Fruit fly (Drosophila melanogaster) whole organism, embryonic: ENCODE results near the gene Spase25.

Source experiments
- Adf1 ChIP-seq: fragments of 200-800 bp; sonication (Bioruptor generic); IDR thresholded peaks from 2 replicates; pipeline ENCODE4 v1.3.6; 2022; ENCODE audit warnings: missing biosample characterization, missing genetic modification characterization
- Antp ChIP-seq: fragments of 200-800 bp; sonication (Bioruptor generic); optimal IDR thresholded peaks from 3 replicates; lab custom pipeline; 2016; ENCODE audit warnings: missing biosample characterization, missing genetic modification characterization
- CG10654 ChIP-seq: fragments of 200-800 bp; sonication (Bioruptor generic); optimal IDR thresholded peaks from 2 replicates; lab custom pipeline; 2016; ENCODE audit warnings: missing biosample characterization, missing genetic modification characterization
- CG11085 ChIP-seq: fragments of 200-800 bp; sonication (Bioruptor generic); IDR thresholded peaks from 2 replicates; pipeline ENCODE4 v1.3.6; 2022; ENCODE audit warnings: missing biosample characterization, missing genetic modification characterization
- CG11456 ChIP-seq: fragments of 200-800 bp; sonication (Bioruptor generic); IDR thresholded peaks from 3 replicates; pipeline ENCODE4 v1.3.6; 2022; ENCODE audit warnings: missing biosample characterization, missing genetic modification characterization
- CG11504 ChIP-seq: fragments of 200-800 bp; sonication (Bioruptor generic); optimal IDR thresholded peaks from 3 replicates; lab custom pipeline; 2019; ENCODE audit warnings: missing biosample characterization, mild to moderate bottlenecking, missing genetic modification characterization, moderate library complexity
- CG11723 ChIP-seq: fragments of 200-800 bp; sonication (Bioruptor generic); optimal IDR thresholded peaks from 2 replicates; lab custom pipeline; 2017; ENCODE audit warnings: missing biosample characterization, mild to moderate bottlenecking, missing genetic modification characterization
- CG12219 ChIP-seq: fragments of 200-800 bp; sonication (Bioruptor generic); optimal IDR thresholded peaks from 3 replicates; lab custom pipeline; 2018; ENCODE audit warnings: missing biosample characterization, mild to moderate bottlenecking, missing genetic modification characterization
- CG12299 ChIP-seq: fragments of 200-800 bp; sonication (Bioruptor generic); optimal IDR thresholded peaks from 2 replicates; lab custom pipeline; 2018; ENCODE audit warnings: missing biosample characterization, mild to moderate bottlenecking, missing genetic modification characterization
- CG13424 ChIP-seq: fragments of 200-800 bp; sonication (Bioruptor generic); optimal IDR thresholded peaks from 2 replicates; lab custom pipeline; 2019; ENCODE audit warnings: missing biosample characterization, mild to moderate bottlenecking, missing genetic modification characterization, moderate library complexity
- CG14014 ChIP-seq: fragments of 200-800 bp; sonication (Bioruptor generic); IDR thresholded peaks from 2 replicates; pipeline ENCODE4 v1.3.6; 2022; ENCODE audit warnings: missing biosample characterization, missing genetic modification characterization
- CG15073 ChIP-seq: fragments of 200-800 bp; sonication (Bioruptor generic); optimal IDR thresholded peaks from 2 replicates; lab custom pipeline; 2016; ENCODE audit warnings: missing biosample characterization, missing genetic modification characterization
- CG15269 ChIP-seq: fragments of 200-800 bp; sonication (Bioruptor generic); optimal IDR thresholded peaks from 2 replicates; lab custom pipeline; 2018; ENCODE audit warnings: missing biosample characterization, mild to moderate bottlenecking, missing genetic modification characterization, moderate library complexity
- CG30403 ChIP-seq: fragments of 200-800 bp; sonication (Bioruptor generic); optimal IDR thresholded peaks from 3 replicates; lab custom pipeline; 2016; ENCODE audit warnings: missing biosample characterization, missing genetic modification characterization
- CG4707 ChIP-seq: fragments of 200-800 bp; sonication (Bioruptor generic); optimal IDR thresholded peaks from 2 replicates; lab custom pipeline; 2018; ENCODE audit warnings: missing biosample characterization, mild to moderate bottlenecking, missing genetic modification characterization, moderate library complexity
- CG4854 ChIP-seq: fragments of 200-800 bp; sonication (Bioruptor generic); optimal IDR thresholded peaks from 2 replicates; lab custom pipeline; 2016; ENCODE audit warnings: missing biosample characterization, missing genetic modification characterization, inconsistent platforms
- CG8765 ChIP-seq: fragments of 200-800 bp; sonication (Bioruptor generic); IDR thresholded peaks from 2 replicates; pipeline ENCODE4 v1.3.6; 2022; ENCODE audit warnings: missing biosample characterization, missing genetic modification characterization
- CG8944 ChIP-seq: fragments of 200-800 bp; sonication (Bioruptor generic); optimal IDR thresholded peaks from 3 replicates; lab custom pipeline; 2016; ENCODE audit warnings: missing biosample characterization, missing genetic modification characterization
- CG9817 ChIP-seq: fragments of 200-800 bp; sonication (Bioruptor generic); optimal IDR thresholded peaks from 2 replicates; lab custom pipeline; 2018; ENCODE audit warnings: missing biosample characterization, mild to moderate bottlenecking, missing genetic modification characterization, moderate library complexity
- CoRest ChIP-seq: fragments of 200-800 bp; sonication (Bioruptor generic); optimal IDR thresholded peaks from 3 replicates; lab custom pipeline; 2018; ENCODE audit warnings: missing biosample characterization, mild to moderate bottlenecking, missing genetic modification characterization, moderate library complexity
- Deaf1 ChIP-seq: fragments of 200-800 bp; optimal IDR thresholded peaks from 3 replicates; lab custom pipeline; 2019; ENCODE audit warnings: missing biosample characterization, mild to moderate bottlenecking, missing genetic modification characterization, moderate library complexity
- Dip3 ChIP-seq: fragments of 200-800 bp; sonication (Bioruptor generic); optimal IDR thresholded peaks from 3 replicates; lab custom pipeline; 2016; ENCODE audit warnings: missing biosample characterization, missing genetic modification characterization
- Doc3 ChIP-seq: fragments of 200-800 bp; sonication (Bioruptor generic); IDR thresholded peaks from 3 replicates; pipeline ENCODE4 v1.3.6; 2022; ENCODE audit warnings: missing biosample characterization, missing genetic modification characterization; ENCODE audit not compliant: partially characterized antibody
- ERR ChIP-seq: fragments of 200-800 bp; sonication (Bioruptor generic); optimal IDR thresholded peaks from 2 replicates; lab custom pipeline; 2016; ENCODE audit warnings: missing biosample characterization, missing genetic modification characterization
- Ets65A ChIP-seq: fragments of 200-800 bp; sonication (Bioruptor generic); peaks from one replicate; lab custom pipeline; 2016; ENCODE audit warnings: missing biosample characterization, missing genetic modification characterization
- HLH3B ChIP-seq: fragments of 200-800 bp; sonication (Bioruptor generic); IDR thresholded peaks from 2 replicates; pipeline ENCODE4 v1.3.6; 2022; ENCODE audit warnings: missing biosample characterization, missing genetic modification characterization
- Hr39 ChIP-seq: fragments of >200 bp; optimal IDR thresholded peaks from 2 replicates; lab custom pipeline; 2017
- Jarid2 ChIP-seq: fragments of 200-800 bp; sonication (Bioruptor generic); optimal IDR thresholded peaks from 3 replicates; lab custom pipeline; 2017; ENCODE audit warnings: mild to moderate bottlenecking, missing biosample characterization, missing genetic modification reagents, missing genetic modification characterization
- Med ChIP-seq: fragments of 200-800 bp; sonication (Bioruptor generic); peaks from one replicate; lab custom pipeline; 2016; ENCODE audit warnings: missing biosample characterization, missing genetic modification characterization, mild to moderate bottlenecking, inconsistent platforms, moderate library complexity
- Pdp1 ChIP-seq, 2 experiments: fragments of 200-800 bp; sonication (Bioruptor generic); optimal IDR thresholded peaks; 3 replicates each; lab custom pipeline; 2016; ENCODE audit warnings: missing biosample characterization in 2 of 2, missing genetic modification characterization in 2 of 2, mild to moderate bottlenecking in 1 of 2, moderate library complexity in 1 of 2
- Rfx ChIP-seq: fragments of 200-800 bp; sonication (Bioruptor generic); IDR thresholded peaks from 2 replicates; pipeline ENCODE4 v1.3.6; 2022; ENCODE audit warnings: missing biosample characterization, missing genetic modification characterization
- TFAM ChIP-seq: fragments of 200-800 bp; sonication (Bioruptor generic); optimal IDR thresholded peaks from 2 replicates; lab custom pipeline; 2017; ENCODE audit warnings: missing biosample characterization, missing genetic modification characterization, inconsistent platforms
- cad ChIP-seq: fragments of >200 bp; optimal IDR thresholded peaks from 2 replicates; lab custom pipeline; 2017; ENCODE audit warnings: missing biosample characterization, missing genetic modification characterization
- cas ChIP-seq: fragments of 200-800 bp; sonication (Bioruptor generic); IDR thresholded peaks from 2 replicates; pipeline ENCODE4 v1.3.6; 2022; ENCODE audit warnings: missing biosample characterization, missing genetic modification characterization
- ci ChIP-seq: fragments of 200-800 bp; sonication (Bioruptor generic); IDR thresholded peaks from 3 replicates; pipeline ENCODE4 v1.3.6; 2022; ENCODE audit warnings: missing biosample characterization, missing genetic modification characterization
- crp ChIP-seq, 2 experiments: fragments of 200-800 bp; sonication (Bioruptor generic); optimal IDR thresholded peaks; 2 replicates in 1 of 2; 3 replicates in 1 of 2; lab custom pipeline; 2017; ENCODE audit warnings: missing biosample characterization in 2 of 2, missing genetic modification characterization in 2 of 2, mild to moderate bottlenecking in 1 of 2, moderate library complexity in 1 of 2
- dmrt11E ChIP-seq: fragments of 200-800 bp; sonication (Bioruptor generic); optimal IDR thresholded peaks from 3 replicates; lab custom pipeline; 2018; ENCODE audit warnings: missing biosample characterization, mild to moderate bottlenecking, missing genetic modification characterization, moderate library complexity
- dmrt99B ChIP-seq: fragments of 200-800 bp; sonication (Bioruptor generic); optimal IDR thresholded peaks from 2 replicates; lab custom pipeline; 2018; ENCODE audit warnings: missing biosample characterization, mild to moderate bottlenecking, missing genetic modification characterization, moderate library complexity
- en ChIP-seq: fragments of 200-800 bp; sonication (Bioruptor generic); optimal IDR thresholded peaks from 2 replicates; lab custom pipeline; 2016; ENCODE audit warnings: missing biosample characterization, missing genetic modification characterization
- gcm ChIP-seq: fragments of 200-800 bp; sonication (Bioruptor generic); optimal IDR thresholded peaks from 2 replicates; lab custom pipeline; 2019; ENCODE audit warnings: missing biosample characterization, mild to moderate bottlenecking, missing genetic modification characterization, moderate library complexity
- gem ChIP-seq: fragments of 200-800 bp; sonication (Bioruptor generic); optimal IDR thresholded peaks from 2 replicates; lab custom pipeline; 2019; ENCODE audit warnings: missing biosample characterization, mild to moderate bottlenecking, missing genetic modification characterization, moderate library complexity
- gro ChIP-seq: fragments of 200-800 bp; sonication (Bioruptor generic); optimal IDR thresholded peaks from 2 replicates; lab custom pipeline; 2016; ENCODE audit warnings: missing biosample characterization, missing genetic modification characterization
- h ChIP-seq: fragments of >200 bp; optimal IDR thresholded peaks from 2 replicates; lab custom pipeline; 2017
- hkb ChIP-seq, 2 experiments: fragments of 200-800 bp in 1 of 2; fragments of >200 bp in 1 of 2; sonication (Bioruptor generic) in 1 of 2; IDR thresholded peaks in 1 of 2; optimal IDR thresholded peaks in 1 of 2; 2 replicates each; pipeline versions ENCODE4 v1.3.6 to Lab custom; 2017 to 2022; ENCODE audit warnings: missing biosample characterization in 1 of 2, missing genetic modification characterization in 1 of 2
- ind ChIP-seq: fragments of 200-800 bp; sonication (Bioruptor generic); optimal IDR thresholded peaks from 3 replicates; lab custom pipeline; 2016; ENCODE audit warnings: missing biosample characterization, missing genetic modification characterization
- row ChIP-seq: fragments of 200-800 bp; sonication (Bioruptor generic); IDR thresholded peaks from 3 replicates; pipeline ENCODE4 v1.3.6; 2022; ENCODE audit warnings: missing biosample characterization, missing genetic modification characterization
- sd ChIP-seq: fragments of 200-800 bp; sonication (Bioruptor generic); optimal IDR thresholded peaks from 3 replicates; lab custom pipeline; 2018; ENCODE audit warnings: missing biosample characterization, mild to moderate bottlenecking, missing genetic modification characterization, moderate library complexity
- sens ChIP-seq: fragments of 200-800 bp; sonication (Bioruptor generic); peaks from one replicate; lab custom pipeline; 2016; ENCODE audit warnings: missing biosample characterization, missing genetic modification characterization
- tgo ChIP-seq: fragments of 200-800 bp; sonication (Bioruptor generic); IDR thresholded peaks from 3 replicates; pipeline ENCODE4 v1.3.6; 2022; ENCODE audit warnings: missing biosample characterization, missing genetic modification characterization
- twi ChIP-seq: fragments of 200-800 bp; optimal IDR thresholded peaks from 2 replicates; lab custom pipeline; 2019; ENCODE audit warnings: missing biosample characterization, mild to moderate bottlenecking, missing genetic modification characterization, moderate library complexity
- vvl ChIP-seq: fragments of 200-800 bp; sonication (Bioruptor generic); IDR thresholded peaks from 2 replicates; pipeline ENCODE4 v1.3.6; 2022; ENCODE audit warnings: missing biosample characterization, missing genetic modification characterization
- zfh2 ChIP-seq: fragments of 200-800 bp; sonication (Bioruptor generic); optimal IDR thresholded peaks from 2 replicates; lab custom pipeline; 2016; ENCODE audit warnings: missing biosample characterization, missing genetic modification characterization

Gene Spase25

dm6 chrX:11450406-11450805 lies 34.6 kb upstream of the Spase25 start:
- TF ChIP-seq CG13424 (tag; lab: Kevin White, UChicago) = peak; percentile 23
- no peak for TF ChIP-seq Deaf1 (tag; lab: Kevin White, UChicago)
- no peak for TF ChIP-seq TFAM (GFP tag; lab: Kevin White, UChicago)
- no peak for TF ChIP-seq Pdp1 (GFP tag; optimal IDR thresholded peaks at IDR 0.05; lab: Kevin White, UChicago)
- TF ChIP-seq CG15073 (GFP tag; lab: Kevin White, UChicago) = no peak
- peak; percentile 33 for TF ChIP-seq CG15269 (tag; lab: Kevin White, UChicago)
- TF ChIP-seq ci = peak; percentile 41; the same call in 1 of the 3 replicates
- no peak for TF ChIP-seq CG8944 (GFP tag; lab: Kevin White, UChicago)
- TF ChIP-seq Rfx (GFP tag; lab: Robert Waterston, UW) = peak; percentile 37
- peak; percentile 87 for TF ChIP-seq Ets65A (GFP tag; lab: Kevin White, UChicago)
- TF ChIP-seq CoRest = peak; percentile 21
- TF ChIP-seq crp (GFP tag; optimal IDR thresholded peaks at IDR 0.05; lab: Kevin White, UChicago) = no peak
- TF ChIP-seq CG4707 = no peak
- TF ChIP-seq dmrt11E (tag; lab: Kevin White, UChicago) = no peak
- peak; percentile 34 for TF ChIP-seq dmrt99B (tag; lab: Kevin White, UChicago)
- 0 out of 2 replicates have a peak, but pooled peaks have one; percentile 29 for TF ChIP-seq vvl
- TF ChIP-seq Doc3 = no peak
- no peak for TF ChIP-seq h
- no peak for TF ChIP-seq cad
- no peak for TF ChIP-seq gro (GFP tag; lab: Kevin White, UChicago)
- peak; percentile 52 for TF ChIP-seq Med (GFP tag; lab: Kevin White, UChicago)
- TF ChIP-seq Antp (GFP tag; lab: Kevin White, UChicago) = peak; percentile 29
- TF ChIP-seq twi (tag; lab: Kevin White, UChicago) = no peak
- TF ChIP-seq CG10654 (GFP tag; lab: Kevin White, UChicago) = no peak
- TF ChIP-seq en (GFP tag; lab: Kevin White, UChicago) = no peak
- TF ChIP-seq Dip3 = no peak
- TF ChIP-seq gem (tag; lab: Kevin White, UChicago) = peak; percentile 25
- no peak for TF ChIP-seq ind (GFP tag; lab: Kevin White, UChicago)
- no peak for TF ChIP-seq gcm (GFP tag; lab: Kevin White, UChicago)
- TF ChIP-seq tgo (GFP tag; lab: Robert Waterston, UW) = peak; percentile 29; the same call in 1 of the 3 replicates
- no peak for TF ChIP-seq cas (GFP tag; lab: Robert Waterston, UW)
- TF ChIP-seq sens = peak; percentile 74
- peak; percentile 37 for TF ChIP-seq CG11504
- TF ChIP-seq, all 482 proteins: peak for 14

dm6 chrX:11451027-11451572 lies 34.0 kb upstream of the Spase25 start:
- TF ChIP-seq Rfx (GFP tag; lab: Robert Waterston, UW) (peak; percentile 78), CG8765 (GFP tag; lab: Robert Waterston, UW) (peak; percentile 28; the same call in 1 of the 2 replicates), gem (tag; lab: Kevin White, UChicago) (peak; percentile 63), row (GFP tag; lab: Robert Waterston, UW) (peak; percentile 64), Hr39 (lab: Kevin White, UChicago) (no peak), HLH3B (GFP tag; lab: Robert Waterston, UW) (peak; percentile 43; the same call in 1 of the 2 replicates), Jarid2 (peak; percentile 10), CG12219 (GFP tag; lab: Kevin White, UChicago) (peak; percentile 56), sd (peak; percentile 83), zfh2 (GFP tag; lab: Kevin White, UChicago) (peak; percentile 25), CG11085 (GFP tag; lab: Robert Waterston, UW) (peak; percentile 60; the same call in 1 of the 2 replicates), hkb (optimal IDR thresholded peaks at IDR 0.05; lab: Kevin White, UChicago) (no peak), hkb (GFP tag; IDR thresholded peaks at IDR 0.05; lab: Robert Waterston, UW) (peak; percentile 54), CG9817 (tag; lab: Kevin White, UChicago) (peak; percentile 41), ERR (GFP tag; lab: Kevin White, UChicago) (peak; percentile 4), CG4854 (peak; percentile 30), CG30403 (GFP tag; lab: Kevin White, UChicago) (peak; percentile 50), CG11723 (peak; percentile 20), CG11456 (peak; percentile 56; the same call in 2 of the 3 replicates), CG14014 (GFP tag; lab: Robert Waterston, UW) (peak; percentile 59), CG12299 (tag; lab: Kevin White, UChicago) (no peak), Adf1 (no peak)
